Fruit fly (Drosophila melanogaster) Kc167 (cell line): ENCODE results near the gene Fas2.

Experiments used
- Myc ChIP-seq: fragments of >200 bp; optimal IDR thresholded peaks from 2 replicates; lab custom pipeline; 2017; ENCODE audit warnings: missing external identifiers
- Sin3A ChIP-seq: fragments of >200 bp; optimal IDR thresholded peaks from 2 replicates; lab custom pipeline; 2018; ENCODE audit warnings: missing external identifiers
- h ChIP-seq: fragments of >200 bp; optimal IDR thresholded peaks from 3 replicates; lab custom pipeline; 2018; ENCODE audit warnings: missing external identifiers
- insv ChIP-seq: fragments of >200 bp; optimal IDR thresholded peaks from 3 replicates; lab custom pipeline; 2018; ENCODE audit warnings: missing external identifiers
- psq ChIP-seq: fragments of >200 bp; optimal IDR thresholded peaks from 2 replicates; lab custom pipeline; 2017; ENCODE audit warnings: missing external identifiers
- ttk ChIP-seq: sonication (Bioruptor generic); optimal IDR thresholded peaks from 2 replicates; lab custom pipeline; 2017; ENCODE audit warnings: missing external identifiers

Gene Fas2

DNA sequence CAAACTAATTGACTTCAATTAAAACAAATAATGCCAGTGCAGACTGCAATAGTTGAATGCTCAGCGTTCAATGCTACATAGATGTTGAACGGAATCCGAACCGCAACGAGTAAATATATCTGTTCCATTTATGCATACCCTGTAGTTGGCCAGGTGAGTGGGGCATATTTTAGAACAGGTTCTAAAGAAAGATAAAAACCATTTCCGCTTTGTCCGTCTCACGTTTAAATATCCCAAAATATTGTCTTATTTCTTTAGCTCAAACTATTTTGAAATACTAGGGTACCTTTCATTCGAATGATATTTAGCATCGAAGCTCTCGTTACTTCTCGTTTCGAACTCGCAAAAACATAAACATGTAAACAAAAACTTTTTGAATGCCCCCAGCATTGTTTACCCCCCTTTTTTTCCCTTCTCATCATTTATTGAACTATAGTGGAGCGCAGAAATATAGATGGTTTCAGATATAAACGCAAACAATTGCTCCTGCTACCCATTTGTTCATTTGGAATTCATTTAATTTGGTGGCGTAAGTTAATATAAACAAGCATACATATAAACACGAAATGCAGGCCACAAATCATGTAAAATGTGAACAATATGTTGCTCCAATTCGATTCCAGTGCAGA lies 33.6 kb downstream of the Fas2 start:
- TF ChIP-seq h (lab: Kevin White, UChicago) = no peak
- no peak for TF ChIP-seq ttk (lab: Kevin White, UChicago)
- no peak for TF ChIP-seq psq
- TF ChIP-seq Myc (lab: Kevin White, UChicago) = no peak
- TF ChIP-seq insv (lab: Kevin White, UChicago) = no peak

DNA sequence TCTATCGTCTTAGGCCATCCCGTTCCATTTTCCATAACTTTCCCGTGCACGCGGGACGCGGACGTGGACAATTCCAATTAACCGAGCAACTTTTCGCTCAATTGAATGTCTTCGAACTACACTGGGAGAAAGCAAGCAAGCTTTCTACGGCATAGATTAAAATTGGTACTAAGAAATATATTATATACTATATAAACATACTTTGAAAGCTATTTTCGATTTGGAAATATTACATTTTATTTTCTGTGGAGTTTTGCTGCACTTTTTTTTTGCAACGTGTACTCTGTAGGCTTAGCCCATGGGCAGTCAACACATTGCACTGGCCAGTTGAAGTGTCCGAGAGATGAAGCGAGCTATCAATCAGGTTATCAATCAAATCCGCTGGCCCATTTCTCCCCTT lies 35.4 kb downstream of the Fas2 start:
- TF ChIP-seq psq = no peak
- no peak for TF ChIP-seq Myc (lab: Kevin White, UChicago)
- no peak for TF ChIP-seq h (lab: Kevin White, UChicago)
- TF ChIP-seq Sin3A (lab: Kevin White, UChicago) = no peak
- no peak for TF ChIP-seq ttk (lab: Kevin White, UChicago)
- TF ChIP-seq insv (lab: Kevin White, UChicago) = no peak

DNA sequence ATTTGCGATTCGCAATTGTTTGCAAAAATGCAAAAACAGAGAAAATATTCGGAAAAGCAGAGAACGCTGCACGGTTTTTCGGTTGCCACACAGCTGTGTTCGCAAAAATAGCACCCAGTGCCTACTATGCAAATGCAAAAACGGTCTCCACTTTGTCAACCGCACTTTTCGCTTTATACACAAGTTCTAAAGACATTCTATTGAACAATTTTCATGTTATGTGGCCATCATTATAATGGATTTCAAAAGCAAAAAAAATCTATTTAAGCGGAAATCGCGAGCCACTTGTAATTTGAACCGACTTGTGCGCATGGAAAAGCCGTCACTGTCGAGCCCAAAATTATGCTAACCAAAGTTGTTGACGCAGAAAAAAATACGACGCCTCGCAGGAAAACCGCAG lies 54.9 kb downstream of the Fas2 start:
- TF ChIP-seq Sin3A (lab: Kevin White, UChicago) (no peak), Myc (lab: Kevin White, UChicago) (no peak), psq (no peak), ttk (lab: Kevin White, UChicago) (no peak), insv (lab: Kevin White, UChicago) (no peak), h (lab: Kevin White, UChicago) (no peak)

DNA sequence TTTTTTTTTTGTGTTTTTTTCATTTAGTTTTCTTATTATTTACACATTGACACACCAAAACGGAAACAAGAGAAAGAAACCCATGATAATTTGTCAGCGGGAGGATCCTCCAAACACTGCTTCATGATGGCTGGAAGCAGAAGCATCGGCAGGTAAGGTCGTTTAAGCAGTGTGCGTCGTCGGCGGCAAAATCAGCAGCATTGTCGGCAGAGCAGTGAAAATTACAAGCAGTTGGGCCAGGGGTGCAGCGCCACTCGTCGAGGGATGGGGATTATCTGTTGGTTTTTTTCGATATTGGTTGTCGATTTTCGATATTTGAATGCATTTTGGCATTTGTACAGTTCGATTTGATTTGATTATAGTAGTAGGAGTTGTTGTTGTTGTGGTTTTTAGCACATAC lies 66.8 kb downstream of the Fas2 start:
- TF ChIP-seq psq (no peak), h (lab: Kevin White, UChicago) (no peak), Myc (lab: Kevin White, UChicago) (no peak), insv (lab: Kevin White, UChicago) (no peak), Sin3A (lab: Kevin White, UChicago) (no peak), ttk (lab: Kevin White, UChicago) (no peak)

DNA sequence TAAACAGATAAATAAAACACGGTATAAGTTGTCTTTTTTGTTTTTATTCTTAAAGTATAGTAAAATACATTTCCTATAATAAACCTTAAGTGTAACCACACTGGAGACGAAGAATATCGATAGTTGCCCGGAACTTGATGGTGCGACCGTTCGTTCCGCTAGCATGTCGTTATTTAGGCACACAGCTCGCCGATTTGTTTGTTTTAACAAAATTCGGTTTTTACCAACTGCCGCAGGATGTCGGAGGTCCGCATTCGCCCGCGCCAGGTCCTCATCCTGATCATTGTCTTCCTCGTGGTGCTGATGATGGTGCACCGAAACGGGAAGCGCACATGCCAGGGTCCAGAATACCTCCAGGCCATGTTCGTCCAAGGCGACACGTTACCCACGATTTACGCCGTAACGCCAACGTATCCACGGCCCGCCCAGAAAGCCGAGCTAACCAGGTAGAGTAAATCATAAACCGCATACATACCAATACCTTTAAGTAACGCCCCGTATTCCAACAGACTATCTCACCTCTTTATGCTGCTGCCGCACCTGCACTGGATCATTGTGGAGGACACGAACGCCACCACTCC lies 74.8 kb downstream of the Fas2 start, which contains the start of gene GlcAT-I:
Gene GlcAT-I (plus strand): TSS at position 163 of the 581 bp plus-strand sequence.
- TF ChIP-seq Sin3A (lab: Kevin White, UChicago) (no peak), ttk (lab: Kevin White, UChicago) (no peak), h (lab: Kevin White, UChicago) (no peak), psq (no peak), Myc (lab: Kevin White, UChicago) (no peak), insv (lab: Kevin White, UChicago) (no peak)

DNA sequence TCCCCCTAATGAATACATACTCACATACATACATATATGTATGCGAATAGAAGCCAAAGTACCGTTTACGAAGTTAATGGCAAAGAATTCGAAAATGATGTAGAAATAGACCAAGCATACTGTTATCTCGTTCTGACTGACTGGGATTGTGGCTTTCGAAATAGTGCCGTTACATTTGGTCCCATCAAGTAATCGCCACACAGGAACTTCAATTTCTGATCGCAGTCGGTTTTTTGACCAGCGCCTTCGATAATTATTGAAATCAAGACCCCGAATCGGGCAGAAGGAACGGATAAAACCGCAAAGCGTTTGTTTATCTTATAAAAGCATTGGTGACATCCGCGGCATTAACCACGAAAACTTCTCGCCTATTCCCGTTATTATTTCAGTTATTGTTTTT lies 86.3 kb downstream of the Fas2 start:
- TF ChIP-seq Sin3A (lab: Kevin White, UChicago) (no peak), ttk (lab: Kevin White, UChicago) (no peak), insv (lab: Kevin White, UChicago) (no peak), Myc (lab: Kevin White, UChicago) (no peak), h (lab: Kevin White, UChicago) (no peak), psq (no peak)

DNA sequence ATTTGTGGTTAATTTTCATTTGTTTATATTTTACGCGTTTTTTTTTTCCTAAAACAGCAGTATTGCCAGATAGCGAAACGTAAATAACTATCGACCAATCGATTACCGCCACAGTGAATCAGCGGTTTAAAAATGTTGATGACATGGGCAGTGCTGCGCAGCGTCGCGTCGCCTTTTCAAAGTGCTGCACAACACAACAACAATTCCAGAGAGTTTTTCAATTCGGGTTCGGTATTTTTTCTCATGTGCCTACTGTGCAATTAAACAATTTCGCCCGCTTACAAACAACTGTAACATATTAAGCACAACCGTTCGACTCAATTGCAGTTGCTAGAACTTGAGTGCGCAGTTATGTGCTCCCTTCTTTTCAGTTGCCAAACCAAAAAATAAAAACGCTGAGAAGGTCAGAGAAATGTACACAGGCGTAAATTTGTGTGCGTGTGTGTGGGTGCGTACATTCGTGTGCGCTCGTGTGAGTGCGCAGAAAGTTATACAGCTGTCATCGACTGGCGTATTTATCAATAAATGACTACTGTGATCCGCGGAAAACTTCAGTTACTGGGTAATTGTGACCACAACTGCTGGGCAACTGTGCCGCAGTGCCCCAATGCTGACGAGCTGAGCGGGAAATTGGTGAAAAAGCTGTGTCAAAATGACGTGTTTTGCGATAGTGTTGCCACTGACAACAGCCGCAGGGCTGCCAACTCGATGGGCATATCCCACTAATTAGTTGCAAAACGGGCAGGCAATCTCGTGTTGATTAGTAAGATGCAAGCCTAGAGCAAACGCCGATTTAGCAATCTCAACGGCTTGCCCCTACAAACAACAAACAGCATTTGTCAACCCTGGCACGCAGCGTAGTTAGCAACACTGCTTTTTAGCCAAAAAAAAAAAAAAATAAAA lies 88.8 kb downstream of the Fas2 start, which contains the start of the genes tyf and Tip60:
Gene tyf (plus strand): TSS at position 187 of the 903 bp plus-strand sequence.
Gene Tip60 (minus strand): TSS at position 654 of the 903 bp plus-strand sequence.
- TF ChIP-seq h (lab: Kevin White, UChicago) (no peak), Sin3A (lab: Kevin White, UChicago) (no peak), insv (lab: Kevin White, UChicago) (no peak), psq (no peak), ttk (lab: Kevin White, UChicago) (no peak), Myc (lab: Kevin White, UChicago) (no peak)

DNA sequence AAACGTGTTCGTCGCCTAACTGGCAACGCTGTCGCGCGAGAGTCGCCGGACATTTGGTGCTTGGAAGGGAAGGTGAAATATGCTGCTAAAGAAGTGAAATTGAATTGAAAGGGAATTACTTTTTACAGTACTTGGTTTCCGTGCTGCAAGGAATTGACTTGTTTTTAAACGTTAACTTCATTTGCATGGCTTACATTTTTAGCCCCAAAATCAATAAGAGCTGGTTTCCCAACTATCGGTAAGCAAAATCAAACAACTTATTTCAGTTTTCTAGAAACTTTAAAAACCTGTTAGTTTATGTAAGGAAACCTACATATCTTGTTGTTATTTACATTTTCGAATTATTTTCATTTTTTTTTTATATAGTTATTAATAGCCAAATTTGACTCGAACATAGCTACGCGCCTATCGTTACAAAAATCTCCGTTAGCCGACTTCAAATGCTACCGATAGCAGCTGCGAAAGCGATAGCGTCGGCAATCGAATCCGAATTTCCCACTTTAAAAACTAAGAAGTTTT lies 92.1 kb downstream of the Fas2 start, which contains the start of the genes dgt4 and Nsun2:
Gene dgt4 (plus strand): TSS at position 4 of the 519 bp plus-strand sequence.
Gene Nsun2 (minus strand): TSS at position 37 of the 519 bp plus-strand sequence.
- no peak for TF ChIP-seq Sin3A (lab: Kevin White, UChicago)
- no peak for TF ChIP-seq ttk (lab: Kevin White, UChicago)
- no peak for TF ChIP-seq insv (lab: Kevin White, UChicago)
- no peak for TF ChIP-seq Myc (lab: Kevin White, UChicago)
- TF ChIP-seq psq = no peak
- no peak for TF ChIP-seq h (lab: Kevin White, UChicago)

DNA sequence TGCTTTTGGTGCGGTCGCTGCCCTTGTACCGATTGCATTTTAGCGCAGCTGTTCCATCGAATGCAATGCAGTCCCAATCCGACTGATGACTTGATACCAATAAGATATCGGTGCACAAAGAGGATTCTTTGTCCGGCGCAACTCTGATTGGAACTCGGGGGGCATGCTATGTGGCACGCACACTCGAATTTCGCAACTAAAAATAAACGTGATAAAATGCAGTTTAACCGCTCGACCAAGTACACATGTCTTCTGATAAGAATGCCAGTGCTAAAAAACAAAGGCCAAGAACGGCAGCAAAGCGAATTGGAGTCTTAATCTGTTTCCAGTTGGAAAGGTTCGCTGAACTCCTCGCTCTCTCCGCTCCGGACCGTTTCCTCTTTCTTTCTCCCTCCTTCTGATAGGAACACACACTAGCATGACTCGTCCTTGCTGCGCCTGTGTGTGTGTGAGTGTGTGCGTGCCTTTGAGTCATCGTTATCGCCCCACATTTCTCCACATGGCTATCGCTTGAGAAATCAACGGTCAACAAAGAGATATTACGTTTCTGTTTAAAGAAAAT lies 97.2 kb downstream of the Fas2 start:
- TF ChIP-seq Myc (lab: Kevin White, UChicago) = no peak
- no peak for TF ChIP-seq h (lab: Kevin White, UChicago)
- TF ChIP-seq psq = no peak
- no peak for TF ChIP-seq Sin3A (lab: Kevin White, UChicago)
- TF ChIP-seq ttk (lab: Kevin White, UChicago) = no peak
- TF ChIP-seq insv (lab: Kevin White, UChicago) = no peak

DNA sequence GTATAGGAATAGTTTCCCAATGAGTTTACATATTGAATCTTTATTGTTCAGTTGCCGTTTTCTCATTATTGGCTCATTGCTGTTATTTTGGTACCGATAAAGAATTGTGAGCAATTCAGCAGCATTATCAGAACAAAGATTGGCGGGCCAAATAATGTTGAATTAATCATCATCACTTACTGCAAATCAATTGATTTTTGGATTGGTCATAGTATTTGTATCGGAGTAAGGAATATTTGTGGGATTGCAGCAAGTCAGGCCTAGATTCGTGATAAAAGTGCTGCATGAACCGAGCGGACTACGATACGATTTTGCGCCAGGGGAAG lies 97.8 kb downstream of the Fas2 start:
- no peak for TF ChIP-seq ttk (lab: Kevin White, UChicago)
- no peak for TF ChIP-seq insv (lab: Kevin White, UChicago)
- no peak for TF ChIP-seq psq
- no peak for TF ChIP-seq h (lab: Kevin White, UChicago)
- no peak for TF ChIP-seq Sin3A (lab: Kevin White, UChicago)
- no peak for TF ChIP-seq Myc (lab: Kevin White, UChicago)
